Fruit fly (Drosophila melanogaster): Measurements from ENCODE around the gene SsRbeta.

DNA sequence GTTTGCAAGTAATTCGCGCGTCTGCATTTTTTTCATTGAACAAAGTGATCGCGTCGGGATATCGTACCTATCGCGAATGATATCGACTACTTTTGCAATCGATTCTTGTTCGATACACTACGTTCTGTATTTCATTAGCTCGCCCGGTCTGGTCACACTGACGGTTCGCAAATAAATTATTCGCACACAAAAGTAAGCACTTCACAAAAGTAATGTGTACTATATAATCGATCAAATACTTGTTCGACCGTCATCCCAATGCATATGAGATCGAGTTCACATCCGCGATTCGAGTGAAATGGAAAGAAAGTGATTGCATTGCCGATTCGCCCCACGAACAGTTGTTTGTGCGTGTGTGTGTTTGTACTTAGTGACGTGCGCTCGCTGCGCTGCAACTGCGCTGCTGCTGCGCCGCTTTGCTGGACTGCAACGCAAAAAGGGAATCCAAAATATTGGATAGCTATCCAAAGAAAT is 39.0 kb upstream of the SsRbeta start, which contains the start of the genes CG5235 and ClC-c:
- TF ChIP-seq esn (GFP tag; optimal IDR thresholded peaks at IDR 0.05) = peak; percentile 5
- TF ChIP-seq achi (GFP tag; optimal IDR thresholded peaks at IDR 0.05) = no peak
- TF ChIP-seq CG10669 (GFP tag; optimal IDR thresholded peaks at IDR 0.05) = no peak
- no peak for TF ChIP-seq Eip78C (GFP tag)
- no peak for TF ChIP-seq CG6276 (GFP tag; optimal IDR thresholded peaks at IDR 0.05)
- TF ChIP-seq eg (GFP tag; IDR thresholded peaks at IDR 0.05) = no peak
- TF ChIP-seq cyc (GFP tag; optimal IDR thresholded peaks at IDR 0.05) = no peak

Data from whole organism, prepupa.